Fruit fly (Drosophila melanogaster): Measurements from ENCODE around the gene Jhbp14.

- TF ChIP-seq EcR (GFP tag; optimal IDR thresholded peaks at IDR 0.05) (no peak), CG8478 (optimal IDR thresholded peaks at IDR 0.05) (no peak), psq (optimal IDR thresholded peaks at IDR 0.05) (no peak), pan (optimal IDR thresholded peaks at IDR 0.05) (no peak), usp (GFP tag; optimal IDR thresholded peaks at IDR 0.05) (no peak), Dll (optimal IDR thresholded peaks at IDR 0.05) (no peak)
Measured at dm6 chr2L:13258702-13259101, 22.4 kb downstream of the Jhbp14 start.
